Fruit fly (Drosophila melanogaster) whole organism, embryonic: ENCODE results near the gene TotB.
A peak's percentile ranks its signal among the peaks of the same experiment; 100 is the strongest.

Source experiments
- ATbp ChIP-seq: fragments of 200-800 bp; sonication (Bioruptor generic); optimal IDR thresholded peaks from 2 replicates; lab custom pipeline; 2017; ENCODE audit warnings: missing biosample characterization, mild to moderate bottlenecking, missing genetic modification characterization, missing genetic modification reagents
- Ada2b ChIP-seq: fragments of 200-800 bp; sonication (Bioruptor generic); IDR thresholded peaks from 2 replicates; pipeline ENCODE4 v1.3.6; 2022; ENCODE audit warnings: missing biosample characterization, missing genetic modification characterization
- Antp ChIP-seq: fragments of 200-800 bp; sonication (Bioruptor generic); optimal IDR thresholded peaks from 3 replicates; lab custom pipeline; 2016; ENCODE audit warnings: missing biosample characterization, missing genetic modification characterization
- Asciz ChIP-seq: fragments of 200-800 bp; sonication (Bioruptor generic); optimal IDR thresholded peaks from 2 replicates; lab custom pipeline; 2017; ENCODE audit warnings: missing biosample characterization, mild to moderate bottlenecking, missing genetic modification characterization, missing genetic modification reagents
- CG11398 ChIP-seq: fragments of 200-800 bp; sonication (Bioruptor generic); optimal IDR thresholded peaks from 2 replicates; lab custom pipeline; 2016; ENCODE audit warnings: missing biosample characterization, missing genetic modification characterization
- CG12155 ChIP-seq: fragments of 200-800 bp; sonication (Bioruptor generic); optimal IDR thresholded peaks from 3 replicates; lab custom pipeline; 2016; ENCODE audit warnings: missing biosample characterization, missing genetic modification characterization
- CG12391 ChIP-seq: fragments of 200-800 bp; sonication (Bioruptor generic); optimal IDR thresholded peaks from 3 replicates; lab custom pipeline; 2018; ENCODE audit warnings: missing biosample characterization, mild to moderate bottlenecking, missing genetic modification characterization, moderate library complexity
- CG12942 ChIP-seq: fragments of 200-800 bp; sonication (Bioruptor generic); optimal IDR thresholded peaks from 3 replicates; lab custom pipeline; 2016; ENCODE audit warnings: missing biosample characterization, missing genetic modification characterization
- CG13894 ChIP-seq: fragments of 200-800 bp; sonication (Bioruptor generic); optimal IDR thresholded peaks from 3 replicates; lab custom pipeline; 2018; ENCODE audit warnings: missing biosample characterization, mild to moderate bottlenecking, missing genetic modification characterization, moderate library complexity
- CG14965 ChIP-seq: fragments of 200-800 bp; sonication (Bioruptor generic); optimal IDR thresholded peaks from 2 replicates; lab custom pipeline; 2016; ENCODE audit warnings: missing biosample characterization, missing genetic modification characterization, borderline replicate concordance
- CG1647 ChIP-seq: fragments of 200-800 bp; sonication (Bioruptor generic); optimal IDR thresholded peaks from 3 replicates; lab custom pipeline; 2016; ENCODE audit warnings: missing biosample characterization, missing genetic modification characterization
- CG30020 ChIP-seq: fragments of 200-800 bp; optimal IDR thresholded peaks from 2 replicates; lab custom pipeline; 2019; ENCODE audit warnings: missing biosample characterization, mild to moderate bottlenecking, missing genetic modification characterization, moderate library complexity
- CG3163 ChIP-seq: fragments of 200-800 bp; sonication (Bioruptor generic); optimal IDR thresholded peaks from 3 replicates; lab custom pipeline; 2016; ENCODE audit warnings: missing biosample characterization, missing genetic modification characterization
- CG4360 ChIP-seq: fragments of 200-800 bp; sonication (Bioruptor generic); IDR thresholded peaks from 2 replicates; pipeline ENCODE4 v1.3.6; 2022; ENCODE audit warnings: missing biosample characterization, missing genetic modification characterization
- CG4730 ChIP-seq: fragments of 200-800 bp; sonication (Bioruptor generic); IDR thresholded peaks from 2 replicates; pipeline ENCODE4 v1.3.6; 2022; ENCODE audit warnings: missing biosample characterization, missing genetic modification characterization
- CG6175 ChIP-seq: fragments of 200-800 bp; sonication (Bioruptor generic); IDR thresholded peaks from 3 replicates; pipeline ENCODE4 v1.3.6; 2022; ENCODE audit warnings: missing biosample characterization, missing genetic modification characterization
- CG7928 ChIP-seq: fragments of 200-800 bp; sonication (Bioruptor generic); optimal IDR thresholded peaks from 2 replicates; lab custom pipeline; 2017; ENCODE audit warnings: missing biosample characterization, mild to moderate bottlenecking, missing genetic modification characterization
- CG8924 ChIP-seq: fragments of 200-800 bp; optimal IDR thresholded peaks from 3 replicates; lab custom pipeline; 2019; ENCODE audit warnings: missing biosample characterization, mild to moderate bottlenecking, missing genetic modification characterization, moderate library complexity
- CG9609 ChIP-seq: fragments of 200-800 bp; sonication (Bioruptor generic); optimal IDR thresholded peaks from 3 replicates; lab custom pipeline; 2016; ENCODE audit warnings: missing biosample characterization, missing genetic modification characterization
- CTCF ChIP-seq: fragments of 200-800 bp; sonication (Bioruptor generic); optimal IDR thresholded peaks from 2 replicates; lab custom pipeline; 2017; ENCODE audit warnings: missing biosample characterization, mild to moderate bottlenecking, missing genetic modification characterization, moderate library complexity
- Camta ChIP-seq: fragments of 200-800 bp; sonication (Bioruptor generic); optimal IDR thresholded peaks from 2 replicates; lab custom pipeline; 2016; ENCODE audit warnings: missing biosample characterization, missing genetic modification characterization
- Chrac-16 ChIP-seq: fragments of 200-800 bp; sonication (Bioruptor generic); optimal IDR thresholded peaks from 3 replicates; lab custom pipeline; 2016; ENCODE audit warnings: missing biosample characterization, missing genetic modification characterization
- Dad ChIP-seq: fragments of 200-800 bp; sonication (Bioruptor generic); optimal IDR thresholded peaks from 3 replicates; lab custom pipeline; 2016; ENCODE audit warnings: missing biosample characterization, missing genetic modification characterization
- E2f2 ChIP-seq: fragments of 200-800 bp; sonication (Bioruptor generic); IDR thresholded peaks from 2 replicates; pipeline ENCODE4 v1.3.6; 2022; ENCODE audit warnings: missing biosample characterization, missing genetic modification characterization
- Eip74EF ChIP-seq, 2 experiments: fragments of 200-800 bp in 1 of 2; fragments of >200 bp in 1 of 2; sonication (Bioruptor generic) in 1 of 2; optimal IDR thresholded peaks; 2 replicates each; lab custom pipeline; 2017 to 2019; ENCODE audit warnings: missing biosample characterization in 2 of 2, missing genetic modification characterization in 2 of 2, mild to moderate bottlenecking in 1 of 2, moderate library complexity in 1 of 2
- H2.0 ChIP-seq: fragments of 200-800 bp; sonication (Bioruptor generic); IDR thresholded peaks from 2 replicates; pipeline ENCODE4 v1.3.6; 2022; ENCODE audit warnings: missing biosample characterization, missing genetic modification characterization
- HLHmδ ChIP-seq: fragments of 200-800 bp; sonication (Bioruptor generic); optimal IDR thresholded peaks from 2 replicates; lab custom pipeline; 2018; ENCODE audit warnings: missing biosample characterization, mild to moderate bottlenecking, missing genetic modification characterization, moderate library complexity
- Kr ChIP-seq: fragments of 200-800 bp; sonication (Bioruptor generic); optimal IDR thresholded peaks from 2 replicates; lab custom pipeline; 2017; ENCODE audit warnings: missing biosample characterization, mild to moderate bottlenecking, missing genetic modification characterization
- Lim3 ChIP-seq: fragments of 200-800 bp; sonication (Bioruptor generic); IDR thresholded peaks from 2 replicates; pipeline ENCODE4 v1.3.6; 2022; ENCODE audit warnings: missing biosample characterization, missing genetic modification characterization
- NfI ChIP-seq: fragments of 200-800 bp; sonication (Bioruptor generic); optimal IDR thresholded peaks from 3 replicates; lab custom pipeline; 2018; ENCODE audit warnings: missing biosample characterization, mild to moderate bottlenecking, missing genetic modification characterization, moderate library complexity
- Side ChIP-seq: fragments of 200-800 bp; sonication (Bioruptor generic); optimal IDR thresholded peaks from 2 replicates; lab custom pipeline; 2016; ENCODE audit warnings: missing biosample characterization, missing genetic modification characterization
- abd-A ChIP-seq: fragments of 200-800 bp; sonication (Bioruptor generic); optimal IDR thresholded peaks from 3 replicates; lab custom pipeline; 2019; ENCODE audit warnings: missing biosample characterization, mild to moderate bottlenecking, missing genetic modification characterization, moderate library complexity
- caup ChIP-seq: fragments of 200-800 bp; sonication (Bioruptor generic); optimal IDR thresholded peaks from 3 replicates; lab custom pipeline; 2017; ENCODE audit warnings: missing biosample characterization, mild to moderate bottlenecking, missing genetic modification characterization, moderate library complexity; ENCODE audit not compliant: severe bottlenecking
- crol ChIP-seq: fragments of 200-800 bp; sonication (Bioruptor generic); IDR thresholded peaks from 2 replicates; pipeline ENCODE4 v1.3.6; 2022; ENCODE audit warnings: missing biosample characterization, missing genetic modification characterization
- crp ChIP-seq, 2 experiments: fragments of 200-800 bp; sonication (Bioruptor generic); optimal IDR thresholded peaks; 2 replicates in 1 of 2; 3 replicates in 1 of 2; lab custom pipeline; 2017; ENCODE audit warnings: missing biosample characterization in 2 of 2, missing genetic modification characterization in 2 of 2, mild to moderate bottlenecking in 1 of 2, moderate library complexity in 1 of 2
- danr ChIP-seq: fragments of 200-800 bp; sonication (Bioruptor generic); IDR thresholded peaks from 2 replicates; pipeline ENCODE4 v1.3.6; 2022; ENCODE audit warnings: missing biosample characterization, missing genetic modification characterization
- dati ChIP-seq: fragments of 200-800 bp; sonication (Bioruptor generic); IDR thresholded peaks from 2 replicates; pipeline ENCODE4 v1.3.6; 2022; ENCODE audit warnings: missing biosample characterization, missing genetic modification characterization
- fd102C ChIP-seq: fragments of 200-800 bp; sonication (Bioruptor generic); optimal IDR thresholded peaks from 2 replicates; lab custom pipeline; 2018; ENCODE audit warnings: missing biosample characterization, mild to moderate bottlenecking, missing genetic modification characterization, moderate library complexity
- ftz-f1 ChIP-seq: fragments of 200-800 bp; sonication (Bioruptor generic); optimal IDR thresholded peaks from 2 replicates; lab custom pipeline; 2016; ENCODE audit warnings: missing biosample characterization, missing genetic modification characterization
- gsb-n ChIP-seq: fragments of 200-800 bp; sonication (Bioruptor generic); optimal IDR thresholded peaks from 3 replicates; lab custom pipeline; 2018; ENCODE audit warnings: missing biosample characterization, mild to moderate bottlenecking, missing genetic modification characterization
- jing ChIP-seq: fragments of 200-800 bp; sonication (Bioruptor generic); optimal IDR thresholded peaks from 2 replicates; lab custom pipeline; 2018; ENCODE audit warnings: missing biosample characterization, mild to moderate bottlenecking, missing genetic modification characterization
- lilli ChIP-seq: fragments of 200-800 bp; sonication (Bioruptor generic); optimal IDR thresholded peaks from 3 replicates; lab custom pipeline; 2016; ENCODE audit warnings: missing biosample characterization, missing genetic modification characterization
- nmo ChIP-seq: fragments of 200-800 bp; sonication (Bioruptor generic); optimal IDR thresholded peaks from 2 replicates; lab custom pipeline; 2018; ENCODE audit warnings: missing biosample characterization, mild to moderate bottlenecking, missing genetic modification characterization, moderate library complexity
- pfk ChIP-seq: fragments of 200-800 bp; sonication (Bioruptor generic); optimal IDR thresholded peaks from 2 replicates; lab custom pipeline; 2018; ENCODE audit warnings: missing biosample characterization, mild to moderate bottlenecking, missing genetic modification characterization, moderate library complexity
- schlank ChIP-seq: fragments of 200-800 bp; sonication (Bioruptor generic); optimal IDR thresholded peaks from 2 replicates; lab custom pipeline; 2018; ENCODE audit warnings: missing biosample characterization, mild to moderate bottlenecking, missing genetic modification characterization
- sd ChIP-seq: fragments of 200-800 bp; sonication (Bioruptor generic); optimal IDR thresholded peaks from 3 replicates; lab custom pipeline; 2018; ENCODE audit warnings: missing biosample characterization, mild to moderate bottlenecking, missing genetic modification characterization, moderate library complexity
- sens-2 ChIP-seq: fragments of 200-800 bp; sonication (Bioruptor generic); IDR thresholded peaks from 2 replicates; pipeline ENCODE4 v1.3.6; 2022; ENCODE audit warnings: missing biosample characterization, missing genetic modification characterization
- slou ChIP-seq: fragments of 200-800 bp; sonication (Bioruptor generic); optimal IDR thresholded peaks from 3 replicates; lab custom pipeline; 2016; ENCODE audit warnings: missing biosample characterization, missing genetic modification characterization
- usp ChIP-seq: fragments of >200 bp; optimal IDR thresholded peaks from 2 replicates; lab custom pipeline; 2017; ENCODE audit warnings: missing biosample characterization, missing genetic modification characterization

The TotB gene

DNA sequence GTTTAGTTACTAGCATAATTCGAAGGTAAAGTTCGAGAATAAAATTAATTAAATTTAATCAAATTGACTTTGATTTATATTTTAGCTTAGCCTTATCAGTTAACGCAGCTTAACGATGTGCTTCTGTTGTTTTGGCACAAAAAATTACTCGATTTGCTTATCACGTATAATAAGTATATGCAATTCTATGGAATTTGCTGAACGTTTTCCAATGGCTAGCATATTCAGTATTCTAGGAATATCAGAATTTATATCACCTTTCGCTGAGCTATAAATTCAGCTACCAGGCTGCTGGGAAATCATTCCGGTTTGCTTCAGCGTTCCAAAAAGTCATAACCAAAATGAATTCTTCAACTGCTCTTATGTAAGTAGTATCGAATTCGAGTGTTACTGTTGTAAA lies 3.0 kb upstream of the TotB start, which contains the start of gene TotA:
TotA (plus strand) TSS at position 301 of the 400 bp plus-strand sequence.
- TF ChIP-seq Eip74EF (GFP tag; optimal IDR thresholded peaks at IDR 0.05; lab: Kevin White, UChicago) (no peak), Side (GFP tag; lab: Kevin White, UChicago) (no peak), schlank (tag; lab: Kevin White, UChicago) (no peak), ftz-f1 (GFP tag; lab: Kevin White, UChicago) (no peak), Lim3 (GFP tag; lab: Robert Waterston, UW) (no peak), CG12391 (tag; lab: Kevin White, UChicago) (no peak), HLHmδ (GFP tag; lab: Kevin White, UChicago) (no peak), NfI (GFP tag; lab: Kevin White, UChicago) (no peak), usp (no peak), sens-2 (GFP tag; lab: Robert Waterston, UW) (no peak), lilli (GFP tag; lab: Kevin White, UChicago) (no peak), jing (GFP tag; lab: Kevin White, UChicago) (no peak), Kr (GFP tag; lab: Kevin White, UChicago) (no peak), Antp (GFP tag; lab: Kevin White, UChicago) (no peak), CTCF (no peak), CG12155 (GFP tag; lab: Kevin White, UChicago) (no peak), sd (tag; lab: Kevin White, UChicago) (no peak)

DNA sequence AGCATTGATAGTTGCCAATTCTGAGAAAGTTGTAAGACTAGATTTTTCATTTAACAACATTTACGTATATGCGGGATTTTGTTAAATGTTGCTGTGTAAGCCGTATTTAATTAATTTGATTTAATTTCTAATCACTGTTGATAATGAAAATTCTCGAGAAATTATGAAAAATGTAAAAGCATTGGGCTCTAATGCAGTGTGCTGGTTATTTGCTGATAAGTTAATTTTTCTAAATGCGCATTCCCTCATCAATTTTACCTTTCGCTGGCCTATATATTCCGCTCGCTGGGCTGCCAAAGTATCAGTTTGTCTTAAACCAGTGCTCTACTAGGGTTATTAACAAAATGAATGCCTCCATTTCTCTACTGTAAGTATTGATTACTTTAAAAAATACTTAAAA lies 1.1 kb upstream of the TotB start, which contains the start of gene TotC:
TotC (plus strand) TSS at position 301 of the 400 bp plus-strand sequence.
- TF ChIP-seq CG14965 (no peak), danr (GFP tag; lab: Robert Waterston, UW) (no peak), CG3163 (GFP tag; lab: Kevin White, UChicago) (no peak), Camta (GFP tag; lab: Kevin White, UChicago) (no peak), slou (GFP tag; lab: Kevin White, UChicago) (no peak), E2f2 (GFP tag; lab: Robert Waterston, UW) (no peak), nmo (GFP tag; lab: Kevin White, UChicago) (no peak), gsb-n (tag; lab: Kevin White, UChicago) (no peak), CG9609 (GFP tag; lab: Kevin White, UChicago) (no peak), CG6175 (GFP tag; lab: Robert Waterston, UW) (no peak), CG7928 (no peak), H2.0 (no peak), CG4730 (no peak), CG12155 (GFP tag; lab: Kevin White, UChicago) (no peak), dati (no peak), Chrac-16 (no peak)

DNA sequence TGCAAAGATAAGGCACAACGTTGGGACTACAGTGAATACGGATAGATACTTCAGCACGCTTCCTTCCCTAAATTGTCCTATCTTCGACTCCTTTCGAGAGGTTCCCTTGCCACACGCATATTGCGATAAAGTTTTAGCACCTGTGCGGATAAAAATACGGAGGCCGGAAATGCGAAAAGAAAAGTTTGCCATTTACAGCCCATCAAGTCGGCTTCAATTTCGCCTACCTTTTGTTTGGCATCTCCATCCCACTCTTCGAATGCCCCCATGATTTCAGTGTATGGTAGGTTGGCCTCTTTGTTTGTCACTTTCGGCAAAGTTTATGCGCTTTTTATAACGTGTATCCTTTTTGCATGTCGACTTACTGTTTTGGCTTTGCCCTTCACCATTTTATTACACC lies 2.9 kb downstream of the TotB start:
- peak; percentile 53 for TF ChIP-seq CG13894 (tag; lab: Kevin White, UChicago)
- peak; percentile 52 for TF ChIP-seq abd-A (tag; lab: Kevin White, UChicago)
- no peak for TF ChIP-seq pfk
- no peak for TF ChIP-seq crp (GFP tag; optimal IDR thresholded peaks at IDR 0.05; lab: Kevin White, UChicago)
- TF ChIP-seq ATbp (GFP tag; lab: Kevin White, UChicago), result no peak
- TF ChIP-seq, all 482 proteins: peak for 2

DNA sequence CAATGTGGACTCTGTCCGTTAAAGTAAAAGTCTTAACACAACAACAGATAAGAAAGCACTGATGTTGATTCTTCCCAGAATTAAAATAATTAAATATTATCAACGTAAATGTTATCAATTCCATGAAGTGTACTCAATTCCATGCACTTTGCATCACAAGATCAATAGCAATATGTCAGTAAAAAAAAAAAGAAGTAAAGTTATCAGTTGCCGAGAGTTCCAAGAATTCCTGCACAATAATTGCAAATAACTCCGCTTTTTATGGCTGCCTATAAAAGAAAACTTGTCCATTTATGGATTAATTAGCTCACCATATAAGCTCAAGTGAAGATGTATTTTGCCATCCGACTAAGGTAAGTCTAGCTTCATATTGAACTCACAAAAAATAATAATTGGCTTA lies 3.7 kb downstream of the TotB start, which contains the start of gene TotZ:
TotZ (plus strand) TSS at position 301 of the 400 bp plus-strand sequence.
- TF ChIP-seq Asciz (GFP tag; lab: Kevin White, UChicago), result no peak
- TF ChIP-seq Dad (GFP tag; lab: Kevin White, UChicago), result no peak
- no peak for TF ChIP-seq CG30020 (tag; lab: Kevin White, UChicago)
- no peak for TF ChIP-seq caup (GFP tag; lab: Kevin White, UChicago)
- no peak for TF ChIP-seq CG4360 (GFP tag; lab: Robert Waterston, UW)
- TF ChIP-seq abd-A (tag; lab: Kevin White, UChicago), result no peak
- no peak for TF ChIP-seq CG8924 (tag; lab: Kevin White, UChicago)
- TF ChIP-seq fd102C (GFP tag; lab: Kevin White, UChicago), result no peak
- TF ChIP-seq CG12942 (GFP tag; lab: Kevin White, UChicago), result no peak
- no peak for TF ChIP-seq crol (GFP tag; lab: Robert Waterston, UW)
- TF ChIP-seq CG11398 (GFP tag; lab: Kevin White, UChicago), result no peak
- no peak for TF ChIP-seq CG1647
- TF ChIP-seq Ada2b (GFP tag; lab: Robert Waterston, UW), result no peak
